Worm (Caenorhabditis elegans) whole organism, young adult: Measurements from ENCODE around the gene F46C3.6.

Source experiments
- athp-1 ChIP-seq: sonication (generic microtip); optimal IDR thresholded peaks from 2 replicates; lab custom pipeline; 2017; ENCODE audit warnings: mild to moderate bottlenecking, missing genetic modification characterization, missing compliant biosample characterization
- efl-1 ChIP-seq: fragments of 150-350 bp; optimal IDR thresholded peaks from 2 replicates; lab custom pipeline; 2014; ENCODE audit warnings: missing biosample characterization, missing genetic modification reagents, missing genetic modification characterization

DNA sequence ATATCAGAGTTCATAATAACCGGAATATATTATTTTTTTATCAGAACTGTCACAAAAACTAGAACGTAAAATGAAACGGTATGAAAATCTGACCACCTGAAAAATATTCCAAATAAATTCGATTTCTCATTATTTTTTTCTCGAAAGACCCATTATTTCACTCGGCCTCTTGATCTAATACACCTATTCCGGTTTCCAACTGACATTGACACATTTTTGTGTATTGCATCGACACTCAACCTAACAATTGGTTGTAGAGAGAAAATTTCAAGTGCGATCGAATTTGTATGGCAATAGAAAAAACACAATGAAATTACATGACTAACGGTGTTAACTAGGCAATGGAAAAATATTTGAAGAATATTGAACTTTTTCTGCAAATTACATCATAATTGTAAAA, 34.0 kb downstream of the F46C3.6 start:
- TF ChIP-seq efl-1 (GFP tag; lab: Kevin White, UChicago) (no peak), athp-1 (tag; lab: Kevin White, UChicago) (no peak)
